Worm (Caenorhabditis elegans): ENCODE data around the gene mrpl-4.
A peak's percentile ranks its signal among the peaks of the same experiment; 100 is the strongest.

- TF ChIP-seq nhr-12 (tag; optimal IDR thresholded peaks at IDR 0.05) (no peak), nhr-11 (tag; optimal IDR thresholded peaks at IDR 0.05) (no peak), egl-27 (tag; optimal IDR thresholded peaks at IDR 0.05) (peak; percentile 72), ZK546.5 (tag; optimal IDR thresholded peaks at IDR 0.05) (peak; percentile 30), eor-1 (tag; optimal IDR thresholded peaks at IDR 0.05) (peak in 1 of 2 experiments; percentile 17), ztf-4 (tag; optimal IDR thresholded peaks at IDR 0.05) (peak; percentile 90), nhr-23 (tag; optimal IDR thresholded peaks at IDR 0.05) (no peak), ceh-9 (tag; optimal IDR thresholded peaks at IDR 0.05) (peak; percentile 71), nhr-28 (tag; optimal IDR thresholded peaks at IDR 0.05) (peak; percentile 44)
These were observed 33.3 kb downstream of the mrpl-4 start for ce11 chrV:8500348-8500747.
